Worm (Caenorhabditis elegans) whole organism, young adult: Measurements from ENCODE around the gene zzz-1.

Experiments used
- B0261.1 ChIP-seq: sonication (generic microtip); optimal IDR thresholded peaks from 2 replicates; lab custom pipeline; 2016; ENCODE audit warnings: mild to moderate bottlenecking, missing genetic modification characterization, moderate library complexity, missing compliant biosample characterization
- C17E4.6 ChIP-seq: fragments of 200-800 bp; sonication (Bioruptor generic); IDR thresholded peaks from 2 replicates; pipeline ENCODE4 v1.3.6; 2022; ENCODE audit warnings: missing genetic modification reagents, missing genetic modification characterization, missing compliant biosample characterization
- F10E7.11 ChIP-seq: sonication (generic microtip); optimal IDR thresholded peaks from 2 replicates; lab custom pipeline; 2017; ENCODE audit warnings: mild to moderate bottlenecking, missing genetic modification characterization, moderate library complexity, missing compliant biosample characterization
- F22D6.2 ChIP-seq: sonication (generic microtip); optimal IDR thresholded peaks from 2 replicates; lab custom pipeline; 2016; ENCODE audit warnings: mild to moderate bottlenecking, missing genetic modification characterization, missing compliant biosample characterization
- F39B2.1 ChIP-seq: fragments of 200-800 bp; sonication (Bioruptor generic); IDR thresholded peaks from 2 replicates; pipeline ENCODE4 v1.3.6; 2022; ENCODE audit warnings: missing genetic modification reagents, missing genetic modification characterization, missing compliant biosample characterization
- F49E8.2 ChIP-seq: sonication (generic microtip); optimal IDR thresholded peaks from 3 replicates; lab custom pipeline; 2017; ENCODE audit warnings: missing genetic modification characterization, mild to moderate bottlenecking, missing compliant biosample characterization, antibody characterized with exemption, moderate library complexity; ENCODE audit not compliant: insufficient read depth
- T26A5.8 ChIP-seq: sonication (generic microtip); optimal IDR thresholded peaks from 2 replicates; lab custom pipeline; 2016; ENCODE audit warnings: missing genetic modification characterization, missing compliant biosample characterization
- Y53G8AR.9 ChIP-seq: fragments of 200-800 bp; sonication (Bioruptor generic); conservative IDR thresholded peaks from 2 replicates; pipeline ENCODE4 v1.3.6; 2022; ENCODE audit warnings: missing genetic modification reagents, missing genetic modification characterization, missing compliant biosample characterization
- Y79H2A.3 ChIP-seq: fragments of 200-800 bp; sonication (Bioruptor generic); conservative IDR thresholded peaks from 2 replicates; pipeline ENCODE4 v1.3.6; 2022; ENCODE audit warnings: missing genetic modification reagents, missing genetic modification characterization, missing compliant biosample characterization
- Y95B8A.8 ChIP-seq: fragments of 200-800 bp; sonication (Bioruptor generic); IDR thresholded peaks from 2 replicates; pipeline ENCODE4 v1.3.6; 2022; ENCODE audit warnings: missing genetic modification reagents, missing genetic modification characterization, missing compliant biosample characterization
- ama-1 ChIP-seq, 3 experiments: fragments of 150-350 bp in 1 of 3; sonication (generic microtip) in 2 of 3; optimal IDR thresholded peaks; 2 replicates each; lab custom pipeline; 2014 to 2018; ENCODE audit warnings: missing biosample characterization in 2 of 3, missing genetic modification characterization in 2 of 3, missing genetic modification reagents in 2 of 3
- aptf-3 ChIP-seq: fragments of 200-800 bp; sonication (Bioruptor generic); IDR thresholded peaks from 2 replicates; pipeline ENCODE4 v1.3.6; 2022; ENCODE audit warnings: missing genetic modification characterization, missing compliant biosample characterization
- attf-3 ChIP-seq: fragments of 200-800 bp; sonication (Bioruptor generic); conservative IDR thresholded peaks from 2 replicates; pipeline ENCODE4 v1.3.6; 2022; ENCODE audit warnings: missing genetic modification reagents, missing genetic modification characterization, missing compliant biosample characterization
- attf-6 ChIP-seq: fragments of 200-800 bp; sonication (Bioruptor generic); IDR thresholded peaks from 2 replicates; pipeline ENCODE4 v1.3.6; 2022; ENCODE audit warnings: missing genetic modification reagents, missing genetic modification characterization, missing compliant biosample characterization
- bed-1 ChIP-seq: fragments of 200-800 bp; sonication (Bioruptor generic); IDR thresholded peaks from 2 replicates; pipeline ENCODE4 v1.3.6; 2022; ENCODE audit warnings: missing genetic modification reagents, missing genetic modification characterization, missing compliant biosample characterization
- ccch-3 ChIP-seq: fragments of 200-800 bp; sonication (Bioruptor generic); optimal IDR thresholded peaks from 2 replicates; lab custom pipeline; 2018; ENCODE audit warnings: mild to moderate bottlenecking, missing genetic modification characterization, missing compliant biosample characterization
- ceh-58 ChIP-seq: fragments of 200-800 bp; sonication (Bioruptor generic); IDR thresholded peaks from 2 replicates; pipeline ENCODE4 v1.3.6; 2022; ENCODE audit warnings: missing genetic modification characterization, missing compliant biosample characterization
- ceh-91 ChIP-seq: fragments of 200-800 bp; sonication (Bioruptor generic); IDR thresholded peaks from 2 replicates; pipeline ENCODE4 v1.3.6; 2022; ENCODE audit warnings: missing genetic modification reagents, missing genetic modification characterization, missing compliant biosample characterization
- dpff-1 ChIP-seq: sonication (generic microtip); optimal IDR thresholded peaks from 2 replicates; lab custom pipeline; 2017; ENCODE audit warnings: mild to moderate bottlenecking, missing genetic modification characterization, missing compliant biosample characterization
- dpl-1 ChIP-seq: fragments of 150-350 bp; optimal IDR thresholded peaks from 2 replicates; lab custom pipeline; 2014; ENCODE audit warnings: missing biosample characterization, missing genetic modification reagents, missing genetic modification characterization
- efl-1 ChIP-seq: fragments of 150-350 bp; optimal IDR thresholded peaks from 2 replicates; lab custom pipeline; 2014; ENCODE audit warnings: missing biosample characterization, missing genetic modification reagents, missing genetic modification characterization
- egrh-3 ChIP-seq: fragments of 200-800 bp; sonication (Bioruptor generic); IDR thresholded peaks from 2 replicates; pipeline ENCODE4 v1.3.6; 2022; ENCODE audit warnings: missing genetic modification reagents, missing genetic modification characterization, missing compliant biosample characterization
- ets-4 ChIP-seq: fragments of 200-800 bp; sonication (Bioruptor generic); optimal IDR thresholded peaks from 2 replicates; lab custom pipeline; 2018; ENCODE audit warnings: mild to moderate bottlenecking, missing genetic modification characterization, missing compliant biosample characterization
- fkh-3 ChIP-seq: sonication (generic microtip); optimal IDR thresholded peaks from 2 replicates; lab custom pipeline; 2016; ENCODE audit warnings: mild to moderate bottlenecking, missing genetic modification characterization, missing compliant biosample characterization
- hmg-1.2 ChIP-seq: fragments of 200-800 bp; sonication (Bioruptor generic); IDR thresholded peaks from 2 replicates; pipeline ENCODE4 v1.3.6; 2022; ENCODE audit warnings: missing genetic modification reagents, missing genetic modification characterization, missing compliant biosample characterization
- hmg-20 ChIP-seq: fragments of 200-800 bp; sonication (Bioruptor generic); IDR thresholded peaks from 2 replicates; pipeline ENCODE4 v1.3.6; 2022; ENCODE audit warnings: missing genetic modification reagents, missing genetic modification characterization, missing compliant biosample characterization
- hsf-1 ChIP-seq: fragments of 200-800 bp; sonication (Bioruptor generic); IDR thresholded peaks from 2 replicates; pipeline ENCODE4 v1.3.6; 2022; ENCODE audit warnings: missing genetic modification reagents, missing genetic modification characterization, missing compliant biosample characterization
- lin-35 ChIP-seq, 3 experiments: fragments of 150-350 bp in 2 of 3; sonication (generic microtip) in 1 of 3; optimal IDR thresholded peaks; 2 replicates each; lab custom pipeline; 2014 to 2018; ENCODE audit warnings: missing biosample characterization in 3 of 3, missing genetic modification characterization in 3 of 3, missing genetic modification reagents in 3 of 3
- lin-40 ChIP-seq: sonication (generic microtip); optimal IDR thresholded peaks from 2 replicates; lab custom pipeline; 2016; ENCODE audit warnings: missing genetic modification characterization, mild to moderate bottlenecking, missing compliant biosample characterization, missing genotype, missing genetic modification reagents
- lin-54 ChIP-seq: fragments of 200-800 bp; sonication (Bioruptor generic); optimal IDR thresholded peaks from 2 replicates; lab custom pipeline; 2018; ENCODE audit warnings: mild to moderate bottlenecking, missing genetic modification characterization, missing compliant biosample characterization
- madf-10 ChIP-seq: sonication (generic microtip); optimal IDR thresholded peaks from 2 replicates; lab custom pipeline; 2016; ENCODE audit warnings: mild to moderate bottlenecking, missing genetic modification characterization, missing compliant biosample characterization
- mcd-1 ChIP-seq: fragments of 200-800 bp; sonication (Bioruptor generic); IDR thresholded peaks from 2 replicates; pipeline ENCODE4 v1.3.6; 2022; ENCODE audit warnings: missing genetic modification reagents, missing genetic modification characterization, missing compliant biosample characterization
- nfya-1 ChIP-seq: sonication (generic microtip); optimal IDR thresholded peaks from 2 replicates; lab custom pipeline; 2017; ENCODE audit warnings: antibody characterized with exemption, missing compliant biosample characterization, missing genetic modification characterization, borderline replicate concordance; ENCODE audit not compliant: insufficient read depth
- nhr-120 ChIP-seq: fragments of 200-800 bp; sonication (Bioruptor generic); IDR thresholded peaks from 2 replicates; pipeline ENCODE4 v1.3.6; 2022; ENCODE audit warnings: missing genetic modification characterization, missing compliant biosample characterization
- nhr-179 ChIP-seq: sonication (generic microtip); optimal IDR thresholded peaks from 2 replicates; lab custom pipeline; 2016; ENCODE audit warnings: mild to moderate bottlenecking, missing genetic modification characterization, missing compliant biosample characterization
- nhr-80 ChIP-seq: sonication (generic microtip); optimal IDR thresholded peaks from 2 replicates; lab custom pipeline; 2016; ENCODE audit warnings: missing genetic modification characterization, missing compliant biosample characterization
- nhr-90 ChIP-seq: sonication (generic microtip); optimal IDR thresholded peaks from 2 replicates; lab custom pipeline; 2016; ENCODE audit warnings: missing genotype, mild to moderate bottlenecking, missing genetic modification characterization, missing compliant biosample characterization
- rec-8 ChIP-seq, 2 experiments: sonication (generic microtip); optimal IDR thresholded peaks; 2 replicates each; lab custom pipeline; 2016; ENCODE audit warnings: mild to moderate bottlenecking in 2 of 2, missing genetic modification characterization in 2 of 2, missing genetic modification reagents in 2 of 2, missing genotype in 2 of 2, missing biosample characterization in 1 of 2, missing compliant biosample characterization in 1 of 2, moderate library complexity in 1 of 2
- repo-1 ChIP-seq: sonication (generic microtip); optimal IDR thresholded peaks from 2 replicates; lab custom pipeline; 2017; ENCODE audit warnings: mild to moderate bottlenecking, missing genetic modification characterization, missing compliant biosample characterization
- sea-2 ChIP-seq: fragments of 200-800 bp; sonication (Bioruptor generic); IDR thresholded peaks from 2 replicates; pipeline ENCODE4 v1.3.6; 2022; ENCODE audit warnings: missing genetic modification characterization, missing compliant biosample characterization
- snpc-1.1 ChIP-seq: sonication (generic microtip); optimal IDR thresholded peaks from 2 replicates; lab custom pipeline; 2017; ENCODE audit warnings: missing genetic modification characterization, mild to moderate bottlenecking, missing compliant biosample characterization, antibody characterized with exemption, moderate library complexity, missing genotype, missing genetic modification reagents; ENCODE audit not compliant: insufficient read depth
- snpc-1.3 ChIP-seq: sonication (generic microtip); optimal IDR thresholded peaks from 2 replicates; lab custom pipeline; 2017; ENCODE audit warnings: missing genetic modification characterization, mild to moderate bottlenecking, missing compliant biosample characterization, antibody characterized with exemption, moderate library complexity, missing genotype, missing genetic modification reagents; ENCODE audit not compliant: insufficient read depth
- sptf-2 ChIP-seq: fragments of 200-800 bp; sonication (Bioruptor generic); optimal IDR thresholded peaks from 2 replicates; lab custom pipeline; 2018; ENCODE audit warnings: mild to moderate bottlenecking, missing genetic modification characterization, missing compliant biosample characterization
- tbx-9 ChIP-seq: sonication (generic microtip); optimal IDR thresholded peaks from 2 replicates; lab custom pipeline; 2016; ENCODE audit warnings: borderline replicate concordance, missing genetic modification characterization, inconsistent platforms, missing compliant biosample characterization
- tlf-1 ChIP-seq: fragments of 200-800 bp; sonication (Bioruptor generic); optimal IDR thresholded peaks from 2 replicates; lab custom pipeline; 2018; ENCODE audit warnings: mild to moderate bottlenecking, missing genetic modification characterization, missing compliant biosample characterization
- ztf-25 ChIP-seq: fragments of 200-800 bp; sonication (Bioruptor generic); IDR thresholded peaks from 2 replicates; pipeline ENCODE4 v1.3.6; 2022; ENCODE audit warnings: missing genetic modification reagents, missing genetic modification characterization, missing compliant biosample characterization
- ztf-6 ChIP-seq: fragments of 200-800 bp; sonication (Bioruptor generic); IDR thresholded peaks from 2 replicates; pipeline ENCODE4 v1.3.6; 2022; ENCODE audit warnings: missing genetic modification reagents, missing genetic modification characterization, missing compliant biosample characterization

Gene zzz-1

DNA sequence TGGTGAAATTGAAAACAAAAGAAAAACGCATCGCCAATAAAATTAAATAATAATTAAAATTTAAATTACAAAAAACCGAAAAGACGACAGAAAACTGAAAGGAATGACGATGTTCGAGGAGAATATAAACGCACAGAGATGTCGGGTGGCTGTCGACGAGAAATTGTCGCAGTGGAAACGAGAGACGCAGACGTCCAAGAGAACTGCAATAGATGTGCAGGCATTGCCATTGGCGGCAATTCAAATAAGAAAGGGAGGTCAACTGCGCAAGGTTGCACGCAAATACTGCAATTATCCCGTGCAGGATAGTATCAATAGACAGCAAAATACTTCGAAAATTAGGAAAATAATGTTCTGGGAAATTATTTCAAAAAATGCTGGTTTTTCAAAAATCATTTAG lies 11.8 kb downstream of the zzz-1 start (continued):
- TF ChIP-seq T26A5.8 = peak; percentile 38
- peak; percentile 91 for TF ChIP-seq F22D6.2 (tag; lab: Kevin White, UChicago)
- TF ChIP-seq F10E7.11 (tag; lab: Kevin White, UChicago) = peak; percentile 87
- TF ChIP-seq bed-1 (GFP tag; lab: Robert Waterston, UW) = peak; percentile 95
- peak; percentile 81 for TF ChIP-seq snpc-1.1 (tag; lab: Kevin White, UChicago)
- TF ChIP-seq F39B2.1 (GFP tag; lab: Robert Waterston, UW) = peak; percentile 94
- TF ChIP-seq ama-1 (optimal IDR thresholded peaks at IDR 0.05; lab: Kevin White, UChicago) = peak; percentile 55
- peak in 1 of 2 experiments; percentile 69 for TF ChIP-seq ama-1 (GFP tag; optimal IDR thresholded peaks at IDR 0.05; lab: Kevin White, UChicago)
- TF ChIP-seq mcd-1 = peak; percentile 98
- TF ChIP-seq F49E8.2 = peak; percentile 95
- TF ChIP-seq ztf-6 (GFP tag; lab: Robert Waterston, UW) = peak; percentile 91
- TF ChIP-seq fkh-3 (tag; lab: Kevin White, UChicago) = no peak
- TF ChIP-seq snpc-1.3 (tag; lab: Kevin White, UChicago) = peak; percentile 80
- TF ChIP-seq Y53G8AR.9 (GFP tag; lab: Robert Waterston, UW) = peak; percentile 98
- peak; percentile 98 for TF ChIP-seq efl-1 (GFP tag; lab: Kevin White, UChicago)
- TF ChIP-seq egrh-3 (GFP tag; lab: Robert Waterston, UW) = peak; percentile 73
- no peak for TF ChIP-seq nfya-1
- TF ChIP-seq tbx-9 (tag; lab: Kevin White, UChicago) = no peak
- TF ChIP-seq hsf-1 = peak; percentile 90
- peak; percentile 95 for TF ChIP-seq madf-10
- peak; percentile 88; the same call in 1 of the 2 replicates for TF ChIP-seq Y79H2A.3 (GFP tag; lab: Robert Waterston, UW)
- TF ChIP-seq ceh-91 (GFP tag; lab: Robert Waterston, UW) = peak; percentile 95
- TF ChIP-seq lin-35 (GFP tag; optimal IDR thresholded peaks at IDR 0.05; lab: Kevin White, UChicago) = peak; percentile 94 to 99 (median 99)
- peak; percentile 100 for TF ChIP-seq lin-54 (GFP tag; lab: Kevin White, UChicago)
- peak; percentile 94 for TF ChIP-seq C17E4.6
- peak; percentile 33 for TF ChIP-seq B0261.1 (tag; lab: Kevin White, UChicago)
- no peak for TF ChIP-seq nhr-179 (tag; lab: Kevin White, UChicago)
- TF ChIP-seq repo-1 = peak; percentile 93
- TF ChIP-seq dpff-1 (tag; lab: Kevin White, UChicago) = peak; percentile 84
- TF ChIP-seq tlf-1 (GFP tag; lab: Kevin White, UChicago) = peak; percentile 99
- 0 out of 2 replicates have a peak, but pooled peaks have one; percentile 33 for TF ChIP-seq ceh-58 (GFP tag; lab: Robert Waterston, UW)
- TF ChIP-seq ets-4 = peak; percentile 96
- TF ChIP-seq attf-3 = peak; percentile 83
- 0 out of 2 replicates have a peak, but pooled peaks have one; percentile 55 for TF ChIP-seq aptf-3 (GFP tag; lab: Robert Waterston, UW)
- peak; percentile 99 for TF ChIP-seq nhr-80
- TF ChIP-seq nhr-120 = 0 out of 2 replicates have a peak, but pooled peaks have one; percentile 69
- 0 out of 2 replicates have a peak, but pooled peaks have one; percentile 42 for TF ChIP-seq sea-2 (GFP tag; lab: Robert Waterston, UW)
- TF ChIP-seq hmg-1.2 = peak; percentile 94
- peak; percentile 99 for TF ChIP-seq dpl-1
- TF ChIP-seq Y95B8A.8 = peak; percentile 96
- TF ChIP-seq rec-8 (tag; optimal IDR thresholded peaks at IDR 0.05; lab: Kevin White, UChicago) = peak; percentile 73 to 77
- TF ChIP-seq lin-40 (tag; lab: Kevin White, UChicago) = peak; percentile 98
- TF ChIP-seq sptf-2 = peak; percentile 65
- no peak for TF ChIP-seq ztf-25 (GFP tag; lab: Robert Waterston, UW)
- peak; percentile 94 for TF ChIP-seq hmg-20 (GFP tag; lab: Robert Waterston, UW)
- peak; percentile 96 for TF ChIP-seq nhr-90
- TF ChIP-seq attf-6 (GFP tag; lab: Robert Waterston, UW) = peak; percentile 89
- peak; percentile 79 for TF ChIP-seq ccch-3 (GFP tag; lab: Kevin White, UChicago)
